Fruit fly (Drosophila melanogaster): ENCODE data around the gene CG33783.

Gene CG33783

DNA sequence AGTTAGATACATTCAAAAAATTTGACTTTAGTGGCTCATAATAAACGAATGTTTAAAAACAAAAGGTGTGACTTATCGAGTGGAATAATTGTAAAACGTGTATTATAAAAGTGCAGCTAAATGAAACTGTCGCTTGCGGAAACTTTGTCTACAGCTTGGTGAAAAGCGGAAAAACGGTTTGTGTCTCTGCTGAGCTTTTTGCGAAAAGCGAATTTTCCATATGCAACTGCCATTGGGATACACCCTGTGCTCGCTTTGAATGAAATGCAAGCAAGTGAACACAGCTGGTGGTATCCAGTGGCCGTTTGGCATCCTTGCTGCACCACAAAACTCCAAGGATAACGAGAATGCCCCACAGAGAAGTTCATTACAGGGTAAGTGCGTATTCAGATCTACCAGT, 24.3 kb downstream of the CG33783 start:
- no peak for TF ChIP-seq CG34367 (tag; optimal IDR thresholded peaks at IDR 0.05)
- no peak for TF ChIP-seq CG12605 (GFP tag; IDR thresholded peaks at IDR 0.05)
- TF ChIP-seq CG4496 (GFP tag; IDR thresholded peaks at IDR 0.05): peak; percentile 31; the same call in 1 of the 3 replicates
- TF ChIP-seq CG14655 (GFP tag; optimal IDR thresholded peaks at IDR 0.05): no peak
- no peak for TF ChIP-seq gl (tag; optimal IDR thresholded peaks at IDR 0.05)
- TF ChIP-seq CG32121 (GFP tag; IDR thresholded peaks at IDR 0.05): no peak
- no peak for TF ChIP-seq CG8159 (tag; optimal IDR thresholded peaks at IDR 0.05)

DNA sequence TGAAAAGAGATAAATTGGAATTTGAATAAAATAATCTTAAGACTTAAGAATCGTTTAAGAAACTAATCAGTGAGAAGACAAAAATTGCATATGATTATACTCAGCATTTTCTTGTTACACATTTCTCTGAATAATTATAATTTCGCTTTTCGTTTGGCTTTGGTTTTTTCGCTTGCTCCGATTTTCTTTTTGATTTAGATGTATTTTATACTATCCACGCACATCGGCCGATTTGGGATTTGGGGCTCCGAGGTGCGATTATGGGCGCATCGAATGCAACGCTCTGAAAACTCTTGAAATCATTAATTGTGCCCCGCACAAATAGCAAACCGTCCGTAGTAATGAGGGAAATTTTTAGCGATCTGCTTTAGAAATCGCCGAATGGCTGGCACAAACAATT, 24.9 kb downstream of the CG33783 start:
- no peak for TF ChIP-seq EcR (GFP tag; optimal IDR thresholded peaks at IDR 0.05)
- no peak for TF ChIP-seq CG8301 (tag; optimal IDR thresholded peaks at IDR 0.05)

DNA sequence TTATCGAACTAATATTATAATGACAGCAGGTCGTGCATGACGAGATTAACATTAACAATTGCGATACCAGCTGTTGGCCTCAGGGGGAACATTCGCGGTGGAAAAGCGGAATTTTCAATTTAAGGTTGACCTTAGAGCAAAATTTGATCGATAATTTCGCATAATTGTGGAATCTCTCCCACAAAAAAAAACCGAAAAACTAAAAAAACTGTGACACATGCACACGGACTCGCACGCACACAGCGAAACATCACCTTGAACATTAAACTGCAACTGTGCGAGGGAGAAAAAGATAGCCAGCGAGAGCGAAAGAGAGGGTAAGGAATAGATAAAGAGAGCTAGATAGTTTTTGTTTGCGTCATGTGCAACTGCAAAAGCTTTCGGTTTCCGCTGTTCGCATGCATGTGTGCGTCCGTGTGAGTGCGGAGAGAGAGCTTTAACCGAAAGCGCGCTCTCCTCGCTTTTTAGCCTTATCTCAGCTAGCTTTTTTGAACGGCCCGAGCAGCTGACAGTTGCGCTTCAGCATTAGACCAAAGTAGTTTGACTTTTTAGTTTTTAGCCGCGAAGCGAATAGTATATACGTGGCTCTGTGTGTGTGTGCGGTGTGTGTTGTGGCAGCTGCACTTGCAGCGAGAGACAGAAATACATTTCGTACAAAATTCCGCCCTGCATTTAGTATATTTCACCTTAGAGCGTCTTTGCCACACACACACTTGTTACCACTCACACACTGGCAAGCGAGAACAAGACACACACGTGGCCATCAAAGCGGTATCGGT, 26.9 kb downstream of the CG33783 start:
- TF ChIP-seq EcR (GFP tag; optimal IDR thresholded peaks at IDR 0.05) (peak; percentile 11), CG34367 (tag; optimal IDR thresholded peaks at IDR 0.05) (no peak), Ets98B (GFP tag; IDR thresholded peaks at IDR 0.05) (peak; percentile 58; the same call in 1 of the 2 replicates), CG9948 (tag; optimal IDR thresholded peaks at IDR 0.05) (no peak), CG12605 (GFP tag; IDR thresholded peaks at IDR 0.05) (peak; percentile 64; the same call in 1 of the 2 replicates), gl (tag; optimal IDR thresholded peaks at IDR 0.05) (no peak), CG13204 (GFP tag; optimal IDR thresholded peaks at IDR 0.05) (no peak), Pif1A (GFP tag; optimal IDR thresholded peaks at IDR 0.05) (no peak), CG4496 (GFP tag; IDR thresholded peaks at IDR 0.05) (peak; percentile 76), CG10348 (GFP tag; IDR thresholded peaks at IDR 0.05) (no peak)

DNA sequence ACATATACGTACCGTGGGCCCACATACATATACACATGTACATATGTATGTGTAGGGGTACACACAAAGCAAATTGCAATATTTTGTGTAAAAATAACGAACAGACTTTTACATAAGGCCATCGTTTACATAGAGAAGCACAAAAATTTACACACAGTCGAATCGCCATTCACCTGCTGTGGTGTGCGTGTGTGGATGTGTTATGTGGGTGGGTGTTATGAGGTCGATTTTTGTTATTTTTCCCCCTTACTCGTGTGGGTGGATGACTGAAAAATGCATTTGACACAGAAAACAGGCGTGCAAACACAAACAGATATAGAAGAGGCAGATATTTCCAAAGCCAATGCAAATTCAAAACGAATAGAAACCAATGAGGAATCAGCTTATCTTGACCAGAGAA, 28.5 kb downstream of the CG33783 start:
- TF ChIP-seq CG14655 (GFP tag; optimal IDR thresholded peaks at IDR 0.05): no peak
- TF ChIP-seq CG15710 (tag; optimal IDR thresholded peaks at IDR 0.05): no peak
- no peak for TF ChIP-seq EcR (GFP tag; optimal IDR thresholded peaks at IDR 0.05)

DNA sequence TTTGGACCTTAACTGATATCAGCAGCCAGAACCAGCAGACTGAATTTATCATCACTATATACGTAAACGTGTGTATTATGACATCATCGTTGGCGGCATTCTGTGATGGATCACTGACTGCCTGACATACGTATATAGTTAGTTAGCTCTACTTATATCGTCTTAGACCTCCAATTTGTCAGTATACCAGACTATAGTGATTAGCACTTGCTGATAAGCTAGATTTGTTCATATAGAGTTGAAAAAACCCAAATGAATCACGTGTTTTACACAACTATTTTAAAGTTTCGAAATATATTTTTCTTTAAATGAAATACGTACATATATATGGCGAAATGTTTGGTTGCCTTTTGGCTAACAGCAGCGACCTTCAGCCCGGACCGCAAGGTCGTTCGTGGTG, 29.2 kb downstream of the CG33783 start:
- TF ChIP-seq CG34367 (tag; optimal IDR thresholded peaks at IDR 0.05) (no peak), CG13204 (GFP tag; optimal IDR thresholded peaks at IDR 0.05) (no peak), rn (GFP tag; IDR thresholded peaks at IDR 0.05) (no peak), CG8301 (tag; optimal IDR thresholded peaks at IDR 0.05) (no peak), Snoo (tag; optimal IDR thresholded peaks at IDR 0.05) (no peak), Pif1B (GFP tag; optimal IDR thresholded peaks at IDR 0.05) (no peak), EcR (GFP tag; optimal IDR thresholded peaks at IDR 0.05) (no peak), CG32121 (GFP tag; IDR thresholded peaks at IDR 0.05) (no peak), CG9948 (tag; optimal IDR thresholded peaks at IDR 0.05) (no peak), CG15710 (tag; optimal IDR thresholded peaks at IDR 0.05) (no peak), CG12605 (GFP tag; IDR thresholded peaks at IDR 0.05) (no peak)

DNA sequence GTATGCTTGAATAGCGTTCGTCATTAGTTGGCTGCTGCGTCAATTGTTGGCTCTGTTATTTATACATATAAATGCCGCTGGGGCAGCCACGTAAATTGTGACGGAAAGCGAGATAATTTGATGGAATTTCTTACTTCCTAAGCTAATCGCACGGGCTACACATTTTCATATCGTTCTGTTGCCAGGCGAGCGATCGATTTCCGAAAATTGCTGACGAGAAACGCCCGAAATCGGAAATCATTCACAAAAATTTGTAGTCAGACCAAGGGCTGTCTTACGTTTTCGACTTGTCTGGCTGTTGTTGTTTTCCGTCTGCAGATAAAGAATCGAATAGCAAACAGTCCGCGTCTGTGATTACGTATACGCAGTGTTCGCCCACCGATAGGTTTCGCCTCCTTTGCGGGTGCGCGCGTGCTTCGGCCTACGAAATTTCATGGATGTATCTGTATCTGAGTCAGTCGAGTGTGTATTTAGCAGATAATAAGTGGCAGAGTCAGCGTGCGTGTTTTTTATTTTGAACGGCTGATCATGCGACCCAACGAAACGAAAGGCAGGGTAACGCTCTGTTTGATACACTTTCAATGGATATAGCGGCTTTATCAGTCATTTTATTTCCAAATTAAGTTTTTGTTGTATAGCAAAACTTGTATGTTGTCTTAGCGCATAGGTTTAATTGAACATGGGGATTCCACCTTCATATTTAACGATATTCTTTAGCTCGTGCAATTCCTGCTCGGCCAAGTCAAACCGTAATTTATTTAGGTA, 31.1 kb downstream of the CG33783 start:
- TF ChIP-seq CG10348 (GFP tag; IDR thresholded peaks at IDR 0.05): no peak
- no peak for TF ChIP-seq CG15710 (tag; optimal IDR thresholded peaks at IDR 0.05)
- 0 out of 2 replicates have a peak, but pooled peaks have one; percentile 8 for TF ChIP-seq CG12605 (GFP tag; IDR thresholded peaks at IDR 0.05)
- TF ChIP-seq Ets98B (GFP tag; IDR thresholded peaks at IDR 0.05): no peak
- 0 out of 2 replicates have a peak, but pooled peaks have one; percentile 11 for TF ChIP-seq CG32121 (GFP tag; IDR thresholded peaks at IDR 0.05)
- TF ChIP-seq CG13204 (GFP tag; optimal IDR thresholded peaks at IDR 0.05): no peak
- TF ChIP-seq Snoo (tag; optimal IDR thresholded peaks at IDR 0.05): no peak
- peak; percentile 55 for TF ChIP-seq EcR (GFP tag; optimal IDR thresholded peaks at IDR 0.05)
- TF ChIP-seq gl (tag; optimal IDR thresholded peaks at IDR 0.05): no peak

DNA sequence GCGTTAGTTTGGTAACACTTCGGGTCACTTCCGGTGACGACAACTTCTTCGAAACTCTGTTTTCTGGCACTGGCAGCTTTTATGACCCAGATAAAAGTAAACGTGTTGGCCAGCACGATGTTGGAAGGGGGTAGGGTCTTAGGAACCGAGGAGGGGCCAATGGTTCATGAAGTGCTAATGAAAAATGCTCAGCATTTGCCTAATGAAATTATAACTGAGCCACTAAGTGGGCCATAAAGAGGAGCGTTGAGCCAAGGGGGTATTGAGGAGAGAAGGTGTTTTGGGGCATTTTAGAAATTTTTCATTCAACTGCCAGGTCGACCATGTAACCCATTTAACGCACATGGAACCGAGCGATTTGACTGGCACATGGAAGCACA, 31.7 kb downstream of the CG33783 start:
- TF ChIP-seq Pif1A (GFP tag; optimal IDR thresholded peaks at IDR 0.05) (no peak), CG8301 (tag; optimal IDR thresholded peaks at IDR 0.05) (no peak), gl (tag; optimal IDR thresholded peaks at IDR 0.05) (no peak), CG34367 (tag; optimal IDR thresholded peaks at IDR 0.05) (no peak), Snoo (tag; optimal IDR thresholded peaks at IDR 0.05) (no peak), CG10348 (GFP tag; IDR thresholded peaks at IDR 0.05) (no peak), CG14655 (GFP tag; optimal IDR thresholded peaks at IDR 0.05) (no peak), CG12605 (GFP tag; IDR thresholded peaks at IDR 0.05) (no peak), D1 (tag; optimal IDR thresholded peaks at IDR 0.05) (no peak), CG17806 (tag; optimal IDR thresholded peaks at IDR 0.05) (no peak), Ets98B (GFP tag; IDR thresholded peaks at IDR 0.05) (no peak), CG8159 (tag; optimal IDR thresholded peaks at IDR 0.05) (no peak), EcR (GFP tag; optimal IDR thresholded peaks at IDR 0.05) (no peak), CG15710 (tag; optimal IDR thresholded peaks at IDR 0.05) (no peak), Pif1B (GFP tag; optimal IDR thresholded peaks at IDR 0.05) (no peak), CG9948 (tag; optimal IDR thresholded peaks at IDR 0.05) (no peak), CG13204 (GFP tag; optimal IDR thresholded peaks at IDR 0.05) (no peak), fd96Ca (GFP tag; IDR thresholded peaks at IDR 0.05) (no peak), CG4496 (GFP tag; IDR thresholded peaks at IDR 0.05) (no peak), rn (GFP tag; IDR thresholded peaks at IDR 0.05) (no peak)
